Worm (Caenorhabditis elegans): Measurements from ENCODE around the gene sre-43.

- no peak for TF ChIP-seq elt-3 (tag; optimal IDR thresholded peaks at IDR 0.05)
- TF ChIP-seq zip-8 (tag; optimal IDR thresholded peaks at IDR 0.05): no peak
- TF ChIP-seq mep-1 (tag; optimal IDR thresholded peaks at IDR 0.05): no peak
- TF ChIP-seq nhr-76 (tag; optimal IDR thresholded peaks at IDR 0.05): no peak
- no peak for TF ChIP-seq mls-2 (tag; optimal IDR thresholded peaks at IDR 0.05)
Measured at ce11 chrII:13924909-13925308, 44.0 kb downstream of the sre-43 start, which contains the start of gene mltn-5.
